Fruit fly (Drosophila melanogaster) whole organism, embryonic: ENCODE measurements around the gene CG5104.

Experiments used
- Blimp-1 ChIP-seq: fragments of 200-800 bp; sonication (Bioruptor generic); optimal IDR thresholded peaks from 3 replicates; lab custom pipeline; 2018; ENCODE audit warnings: missing biosample characterization, missing genetic modification characterization, mild to moderate bottlenecking, moderate library complexity, missing genetic modification reagents
- CG10543 ChIP-seq: fragments of 200-800 bp; sonication (Bioruptor generic); optimal IDR thresholded peaks from 3 replicates; lab custom pipeline; 2017; ENCODE audit warnings: missing biosample characterization, mild to moderate bottlenecking, missing genetic modification characterization, moderate library complexity
- CG11456 ChIP-seq: fragments of 200-800 bp; sonication (Bioruptor generic); IDR thresholded peaks from 3 replicates; pipeline ENCODE4 v1.3.6; 2022; ENCODE audit warnings: missing biosample characterization, missing genetic modification characterization
- CG11723 ChIP-seq: fragments of 200-800 bp; sonication (Bioruptor generic); optimal IDR thresholded peaks from 2 replicates; lab custom pipeline; 2017; ENCODE audit warnings: missing biosample characterization, mild to moderate bottlenecking, missing genetic modification characterization
- CG12769 ChIP-seq: fragments of 200-800 bp; sonication (Bioruptor generic); optimal IDR thresholded peaks from 2 replicates; lab custom pipeline; 2019; ENCODE audit warnings: missing biosample characterization, mild to moderate bottlenecking, missing genetic modification characterization, moderate library complexity
- CG15601 ChIP-seq: fragments of 200-800 bp; sonication (Bioruptor generic); optimal IDR thresholded peaks from 3 replicates; lab custom pipeline; 2019; ENCODE audit warnings: missing biosample characterization, mild to moderate bottlenecking, missing genetic modification characterization, moderate library complexity
- CG15696 ChIP-seq: fragments of 200-800 bp; sonication (Bioruptor generic); optimal IDR thresholded peaks from 2 replicates; lab custom pipeline; 2019; ENCODE audit warnings: missing biosample characterization, mild to moderate bottlenecking, missing genetic modification characterization, moderate library complexity
- CG17361 ChIP-seq: fragments of 200-800 bp; sonication (Bioruptor generic); IDR thresholded peaks from 3 replicates; pipeline ENCODE4 v1.3.6; 2022; ENCODE audit warnings: missing biosample characterization, missing genetic modification characterization
- CG2875 ChIP-seq: fragments of 200-800 bp; sonication (Bioruptor generic); optimal IDR thresholded peaks from 2 replicates; lab custom pipeline; 2017; ENCODE audit warnings: missing biosample characterization, mild to moderate bottlenecking, missing genetic modification characterization, missing genetic modification reagents
- CG34376 ChIP-seq: fragments of 200-800 bp; sonication (Bioruptor generic); optimal IDR thresholded peaks from 2 replicates; lab custom pipeline; 2018; ENCODE audit warnings: missing biosample characterization, mild to moderate bottlenecking, missing genetic modification characterization
- CG3726 ChIP-seq: fragments of 200-800 bp; sonication (Bioruptor generic); IDR thresholded peaks from 3 replicates; pipeline ENCODE4, ENCODE4 v1.3.6; 2022; ENCODE audit warnings: missing biosample characterization, missing genetic modification characterization
- CG3847 ChIP-seq: fragments of 200-800 bp; sonication (Bioruptor generic); IDR thresholded peaks from 2 replicates; pipeline ENCODE4 v1.3.6; 2022; ENCODE audit warnings: missing biosample characterization, missing genetic modification characterization
- CG4282 ChIP-seq: fragments of 200-800 bp; sonication (Bioruptor generic); optimal IDR thresholded peaks from 2 replicates; lab custom pipeline; 2016; ENCODE audit warnings: missing biosample characterization, missing genetic modification characterization
- CG4328 ChIP-seq: fragments of 200-800 bp; sonication (Bioruptor generic); optimal IDR thresholded peaks from 3 replicates; lab custom pipeline; 2017; ENCODE audit warnings: missing biosample characterization, missing genetic modification reagents, missing genetic modification characterization
- CG4404 ChIP-seq: fragments of 200-800 bp; sonication (Bioruptor generic); IDR thresholded peaks from 2 replicates; pipeline ENCODE4 v1.3.6; 2022; ENCODE audit warnings: missing biosample characterization, missing genetic modification characterization
- CG7556 ChIP-seq: fragments of 200-800 bp; sonication (Bioruptor generic); optimal IDR thresholded peaks from 2 replicates; lab custom pipeline; 2017; ENCODE audit warnings: missing biosample characterization, mild to moderate bottlenecking, missing genetic modification characterization
- CG7745 ChIP-seq: fragments of 200-800 bp; sonication (Bioruptor generic); optimal IDR thresholded peaks from 2 replicates; lab custom pipeline; 2018; ENCODE audit warnings: missing biosample characterization, mild to moderate bottlenecking, missing genetic modification characterization, moderate library complexity
- CG7987 ChIP-seq: fragments of 200-800 bp; sonication (Bioruptor generic); optimal IDR thresholded peaks from 2 replicates; lab custom pipeline; 2018; ENCODE audit warnings: missing biosample characterization, mild to moderate bottlenecking, missing genetic modification characterization, moderate library complexity
- Dbx ChIP-seq: fragments of 200-800 bp; sonication (Bioruptor generic); IDR thresholded peaks from 3 replicates; pipeline ENCODE4 v1.3.6; 2022; ENCODE audit warnings: missing biosample characterization, missing genetic modification characterization
- Ets65A ChIP-seq: fragments of 200-800 bp; sonication (Bioruptor generic); peaks from one replicate; lab custom pipeline; 2016; ENCODE audit warnings: missing biosample characterization, missing genetic modification characterization
- Ets97D ChIP-seq: fragments of 200-800 bp; sonication (Bioruptor generic); optimal IDR thresholded peaks from 3 replicates; lab custom pipeline; 2016; ENCODE audit warnings: missing biosample characterization, missing genetic modification characterization
- HLHmδ ChIP-seq: fragments of 200-800 bp; sonication (Bioruptor generic); optimal IDR thresholded peaks from 2 replicates; lab custom pipeline; 2018; ENCODE audit warnings: missing biosample characterization, mild to moderate bottlenecking, missing genetic modification characterization, moderate library complexity
- Hey ChIP-seq: fragments of 200-800 bp; sonication (Bioruptor generic); optimal IDR thresholded peaks from 3 replicates; lab custom pipeline; 2018; ENCODE audit warnings: missing biosample characterization, mild to moderate bottlenecking, missing genetic modification characterization
- HmgD ChIP-seq: fragments of 200-800 bp; sonication (Bioruptor generic); optimal IDR thresholded peaks from 3 replicates; lab custom pipeline; 2016; ENCODE audit warnings: missing biosample characterization, missing genetic modification characterization
- HmgZ ChIP-seq: fragments of 200-800 bp; sonication (Bioruptor generic); optimal IDR thresholded peaks from 2 replicates; lab custom pipeline; 2018; ENCODE audit warnings: missing biosample characterization, mild to moderate bottlenecking, missing genetic modification characterization
- Max ChIP-seq: fragments of 200-800 bp; sonication (Bioruptor generic); optimal IDR thresholded peaks from 2 replicates; lab custom pipeline; 2016; ENCODE audit warnings: missing biosample characterization, mild to moderate bottlenecking, missing genetic modification characterization
- Meics ChIP-seq: fragments of 200-800 bp; sonication (Bioruptor generic); optimal IDR thresholded peaks from 2 replicates; lab custom pipeline; 2017; ENCODE audit warnings: missing biosample characterization, mild to moderate bottlenecking, missing genetic modification characterization
- Myb ChIP-seq: fragments of 200-800 bp; sonication (Bioruptor generic); optimal IDR thresholded peaks from 2 replicates; lab custom pipeline; 2016; ENCODE audit warnings: missing biosample characterization, missing genetic modification characterization
- YL-1 ChIP-seq: fragments of 200-800 bp; sonication (Bioruptor generic); optimal IDR thresholded peaks from 3 replicates; lab custom pipeline; 2017; ENCODE audit warnings: missing biosample characterization, mild to moderate bottlenecking, missing genetic modification characterization
- ci ChIP-seq: fragments of 200-800 bp; sonication (Bioruptor generic); IDR thresholded peaks from 3 replicates; pipeline ENCODE4 v1.3.6; 2022; ENCODE audit warnings: missing biosample characterization, missing genetic modification characterization
- crp ChIP-seq, 2 experiments: fragments of 200-800 bp; sonication (Bioruptor generic); optimal IDR thresholded peaks; 2 replicates in 1 of 2; 3 replicates in 1 of 2; lab custom pipeline; 2017; ENCODE audit warnings: missing biosample characterization in 2 of 2, missing genetic modification characterization in 2 of 2, mild to moderate bottlenecking in 1 of 2, moderate library complexity in 1 of 2
- da ChIP-seq: fragments of 200-800 bp; sonication (Bioruptor generic); optimal IDR thresholded peaks from 2 replicates; lab custom pipeline; 2016; ENCODE audit warnings: missing biosample characterization, missing genetic modification characterization
- dmrt99B ChIP-seq: fragments of 200-800 bp; sonication (Bioruptor generic); optimal IDR thresholded peaks from 2 replicates; lab custom pipeline; 2018; ENCODE audit warnings: missing biosample characterization, mild to moderate bottlenecking, missing genetic modification characterization, moderate library complexity
- dysf ChIP-seq: fragments of 200-800 bp; sonication (Bioruptor generic); IDR thresholded peaks from 3 replicates; pipeline ENCODE4 v1.3.6; 2022; ENCODE audit warnings: missing biosample characterization, missing genetic modification characterization
- ems ChIP-seq: fragments of 200-800 bp; sonication (Bioruptor generic); optimal IDR thresholded peaks from 3 replicates; lab custom pipeline; 2016; ENCODE audit warnings: missing biosample characterization, missing genetic modification characterization
- fd96Cb ChIP-seq: fragments of 200-800 bp; sonication (Bioruptor generic); optimal IDR thresholded peaks from 2 replicates; lab custom pipeline; 2018; ENCODE audit warnings: missing biosample characterization, mild to moderate bottlenecking, missing genetic modification characterization, moderate library complexity
- gt ChIP-seq: fragments of 200-800 bp; sonication (Bioruptor generic); IDR thresholded peaks from 2 replicates; pipeline ENCODE4 v1.3.6; 2022; ENCODE audit warnings: missing biosample characterization, missing genetic modification characterization
- hkb ChIP-seq, 2 experiments: fragments of 200-800 bp in 1 of 2; fragments of >200 bp in 1 of 2; sonication (Bioruptor generic) in 1 of 2; IDR thresholded peaks in 1 of 2; optimal IDR thresholded peaks in 1 of 2; 2 replicates each; pipeline versions ENCODE4 v1.3.6 to Lab custom; 2017 to 2022; ENCODE audit warnings: missing biosample characterization in 1 of 2, missing genetic modification characterization in 1 of 2
- maf-S ChIP-seq: fragments of 200-800 bp; sonication (Bioruptor generic); optimal IDR thresholded peaks from 2 replicates; lab custom pipeline; 2016; ENCODE audit warnings: missing biosample characterization, missing genetic modification characterization
- nerfin-1 ChIP-seq: fragments of 200-800 bp; sonication (Bioruptor generic); optimal IDR thresholded peaks from 3 replicates; lab custom pipeline; 2019; ENCODE audit warnings: missing biosample characterization, mild to moderate bottlenecking, missing genetic modification characterization, moderate library complexity
- org-1 ChIP-seq: fragments of 200-800 bp; sonication (Bioruptor generic); optimal IDR thresholded peaks from 2 replicates; lab custom pipeline; 2017; ENCODE audit warnings: missing biosample characterization, missing genetic modification characterization
- seq ChIP-seq: fragments of 200-800 bp; sonication (Bioruptor generic); IDR thresholded peaks from 2 replicates; pipeline ENCODE4 v1.3.6; 2022; ENCODE audit warnings: missing biosample characterization, missing genetic modification characterization
- sisA ChIP-seq: fragments of 200-800 bp; sonication (Bioruptor generic); IDR thresholded peaks from 2 replicates; pipeline ENCODE4 v1.3.6; 2022; ENCODE audit warnings: missing biosample characterization, missing genetic modification characterization
- tio ChIP-seq: fragments of 200-800 bp; sonication (Bioruptor generic); optimal IDR thresholded peaks from 2 replicates; lab custom pipeline; 2017; ENCODE audit warnings: missing biosample characterization, missing genetic modification characterization, inconsistent platforms
- tx ChIP-seq: fragments of 200-800 bp; sonication (Bioruptor generic); optimal IDR thresholded peaks from 2 replicates; lab custom pipeline; 2016; ENCODE audit warnings: missing biosample characterization, missing genetic modification characterization
- usp ChIP-seq: fragments of >200 bp; optimal IDR thresholded peaks from 2 replicates; lab custom pipeline; 2017; ENCODE audit warnings: missing biosample characterization, missing genetic modification characterization
- vfl ChIP-seq: fragments of 200-800 bp; sonication (Bioruptor generic); optimal IDR thresholded peaks from 2 replicates; lab custom pipeline; 2016; ENCODE audit warnings: missing biosample characterization, missing genetic modification characterization
- zf30C ChIP-seq: fragments of 200-800 bp; sonication (Bioruptor generic); optimal IDR thresholded peaks from 3 replicates; lab custom pipeline; 2018; ENCODE audit warnings: missing biosample characterization, mild to moderate bottlenecking, missing genetic modification characterization
- zfh1 ChIP-seq: fragments of 200-800 bp; sonication (Bioruptor generic); IDR thresholded peaks from 3 replicates; pipeline ENCODE4 v1.3.6; 2022; ENCODE audit warnings: missing biosample characterization, missing genetic modification characterization

CG5104 gene

dm6 chr3L:20474789-20475208 is 46.0 kb upstream of the CG5104 start (continued):
- TF ChIP-seq HmgZ (tag; lab: Kevin White, UChicago) (peak; percentile 94), Meics (GFP tag; lab: Kevin White, UChicago) (peak; percentile 90), maf-S (GFP tag; lab: Kevin White, UChicago) (peak; percentile 78), CG15601 (tag; lab: Kevin White, UChicago) (peak; percentile 72), dysf (GFP tag; lab: Robert Waterston, UW) (no peak), CG7745 (no peak), tio (peak; percentile 83), CG15696 (tag; lab: Kevin White, UChicago) (peak; percentile 70), Max (GFP tag; lab: Kevin White, UChicago) (peak; percentile 77), zf30C (GFP tag; lab: Kevin White, UChicago) (no peak), ems (GFP tag; lab: Kevin White, UChicago) (peak; percentile 74), CG4404 (GFP tag; lab: Robert Waterston, UW) (no peak), Myb (GFP tag; lab: Kevin White, UChicago) (peak; percentile 76), CG12769 (tag; lab: Kevin White, UChicago) (peak; percentile 90), tx (GFP tag; lab: Kevin White, UChicago) (peak; percentile 76), sisA (no peak), CG2875 (peak; percentile 73), zfh1 (GFP tag; lab: Robert Waterston, UW) (no peak), HmgD (GFP tag; lab: Kevin White, UChicago) (peak; percentile 77), da (peak; percentile 71), Ets65A (GFP tag; lab: Kevin White, UChicago) (peak; percentile 98), Hey (peak; percentile 37), CG3847 (GFP tag; lab: Robert Waterston, UW) (no peak), HLHmδ (GFP tag; lab: Kevin White, UChicago) (peak; percentile 45), YL-1 (GFP tag; lab: Kevin White, UChicago) (peak; percentile 68), CG34376 (peak; percentile 84), Blimp-1 (GFP tag; lab: Kevin White, UChicago) (peak; percentile 77), CG3726 (GFP tag; lab: Robert Waterston, UW) (no peak), CG17361 (GFP tag; lab: Robert Waterston, UW) (no peak), fd96Cb (tag; lab: Kevin White, UChicago) (peak; percentile 82), CG4328 (peak; percentile 78), Ets97D (GFP tag; lab: Kevin White, UChicago) (peak; percentile 85), dmrt99B (peak; percentile 84), CG10543 (GFP tag; lab: Kevin White, UChicago) (peak; percentile 94), vfl (GFP tag; lab: Kevin White, UChicago) (peak; percentile 81), org-1 (GFP tag; lab: Kevin White, UChicago) (peak; percentile 71), CG11456 (no peak), seq (GFP tag; lab: Robert Waterston, UW) (no peak), gt (no peak), nerfin-1 (tag; lab: Kevin White, UChicago) (peak; percentile 62), crp (GFP tag; optimal IDR thresholded peaks at IDR 0.05; lab: Kevin White, UChicago) (peak; percentile 46 to 93), usp (GFP tag; lab: Kevin White, UChicago) (no peak), CG11723 (GFP tag; lab: Kevin White, UChicago) (peak; percentile 72), CG7556 (GFP tag; lab: Kevin White, UChicago) (peak; percentile 84), Dbx (GFP tag; lab: Robert Waterston, UW) (no peak), CG4282 (GFP tag; lab: Kevin White, UChicago) (peak; percentile 72), ci (GFP tag; lab: Robert Waterston, UW) (no peak), hkb (optimal IDR thresholded peaks at IDR 0.05; lab: Kevin White, UChicago) (no peak), hkb (GFP tag; IDR thresholded peaks at IDR 0.05; lab: Robert Waterston, UW) (no peak), CG7987 (GFP tag; lab: Kevin White, UChicago) (peak; percentile 91)
